Worm (Caenorhabditis elegans): ENCODE data around the gene srsx-18.

- TF ChIP-seq lsy-2 (tag; optimal IDR thresholded peaks at IDR 0.05) (no peak), nhr-28 (tag; optimal IDR thresholded peaks at IDR 0.05) (no peak), nhr-237 (tag; optimal IDR thresholded peaks at IDR 0.05) (no peak), ceh-83 (GFP tag; optimal IDR thresholded peaks at IDR 0.05) (no peak), elt-3 (tag; optimal IDR thresholded peaks at IDR 0.05) (no peak), ztf-11 (tag; optimal IDR thresholded peaks at IDR 0.05) (no peak), nhr-12 (tag; optimal IDR thresholded peaks at IDR 0.05) (no peak), lin-13 (tag; optimal IDR thresholded peaks at IDR 0.05) (no peak)
These were observed 9.9 kb upstream of the srsx-18 start, which contains the start of gene C04E6.13 for ce11 chrV:5912426-5912825.
